Worm (Caenorhabditis elegans): ENCODE measurements around the gene cyp-34A5.
A peak's percentile ranks its signal among the peaks of the same experiment; 100 is the strongest.

The cyp-34A5 gene

ce11 chrV:3980228-3980933 is 22.9 kb upstream of the cyp-34A5 start:
- TF ChIP-seq ztf-4 (tag; optimal IDR thresholded peaks at IDR 0.05) (no peak), nhr-25 (tag; optimal IDR thresholded peaks at IDR 0.05) (peak; percentile 51), nhr-23 (tag; optimal IDR thresholded peaks at IDR 0.05) (peak; percentile 75)

- peak; percentile 3 for TF ChIP-seq tbx-2 (tag; optimal IDR thresholded peaks at IDR 0.05)
- TF ChIP-seq zag-1 (tag; optimal IDR thresholded peaks at IDR 0.05), result no peak
- TF ChIP-seq nhr-11 (tag; optimal IDR thresholded peaks at IDR 0.05), result no peak
- TF ChIP-seq fkh-10 (GFP tag; optimal IDR thresholded peaks at IDR 0.05), result no peak
- TF ChIP-seq nhr-43 (tag; optimal IDR thresholded peaks at IDR 0.05; ENCODE audit: poor library complexity, severe bottlenecking), result peak; percentile 55
- TF ChIP-seq ceh-9 (tag; optimal IDR thresholded peaks at IDR 0.05), result no peak
- peak; percentile 65 for TF ChIP-seq nhr-23 (tag; optimal IDR thresholded peaks at IDR 0.05)
- TF ChIP-seq ceh-28 (tag; optimal IDR thresholded peaks at IDR 0.05), result peak; percentile 43
- TF ChIP-seq elt-1 (tag; optimal IDR thresholded peaks at IDR 0.05), result peak; percentile 21
- no peak for TF ChIP-seq pha-4 (tag; optimal IDR thresholded peaks at IDR 0.05)
- TF ChIP-seq nhr-25 (tag; optimal IDR thresholded peaks at IDR 0.05), result peak; percentile 90
- TF ChIP-seq elt-3 (tag; optimal IDR thresholded peaks at IDR 0.05), result peak; percentile 54 to 94 (median 76)
Observed at ce11 chrV:3979819-3980218, 22.3 kb upstream of the cyp-34A5 start, which contains the start of gene nlp-31. nlp-31 (plus strand) TSS chrV:3980055.

DNA sequence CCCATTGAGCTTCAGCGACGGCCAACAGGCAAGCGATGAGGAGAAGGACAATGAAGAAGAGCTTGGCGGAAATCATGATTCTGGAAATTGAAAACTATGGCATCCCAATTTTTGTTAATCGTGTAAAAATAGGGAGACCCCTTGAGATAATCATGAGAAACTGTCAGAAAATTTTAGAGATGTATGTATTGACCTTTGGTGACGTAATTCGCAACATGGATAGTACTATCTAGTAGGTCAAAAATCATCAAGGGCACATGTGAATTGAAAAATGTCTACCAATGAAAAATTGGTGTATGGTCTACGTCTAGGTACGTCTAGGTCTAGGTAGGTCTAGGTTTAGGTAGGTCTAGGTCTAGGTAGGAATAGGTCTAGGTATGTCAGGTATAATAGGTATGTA is 21.5 kb upstream of the cyp-34A5 start, which contains the start of gene nlp-34:
Gene nlp-34, minus strand, starts transcription at position 82 of the 400 bp plus-strand sequence.
- TF ChIP-seq mml-1 (tag; optimal IDR thresholded peaks at IDR 0.05) (no peak), sea-2 (GFP tag; optimal IDR thresholded peaks at IDR 0.05) (no peak), nhr-25 (tag; optimal IDR thresholded peaks at IDR 0.05) (peak; percentile 54), zag-1 (tag; optimal IDR thresholded peaks at IDR 0.05) (no peak)

ce11 chrV:3976964-3977363 is 19.5 kb upstream of the cyp-34A5 start, which contains the start of gene str-83:
str-83 (plus strand) TSS chrV:3977264.
- TF ChIP-seq ceh-28 (tag; optimal IDR thresholded peaks at IDR 0.05), result no peak
- TF ChIP-seq mml-1 (tag; optimal IDR thresholded peaks at IDR 0.05), result no peak
- TF ChIP-seq nhr-76 (tag; optimal IDR thresholded peaks at IDR 0.05), result no peak
- no peak for TF ChIP-seq nhr-67 (tag; optimal IDR thresholded peaks at IDR 0.05)
- TF ChIP-seq elt-1 (tag; optimal IDR thresholded peaks at IDR 0.05), result no peak
- no peak for TF ChIP-seq ZK546.5 (tag; optimal IDR thresholded peaks at IDR 0.05)
- TF ChIP-seq egl-27 (tag; optimal IDR thresholded peaks at IDR 0.05), result no peak

DNA sequence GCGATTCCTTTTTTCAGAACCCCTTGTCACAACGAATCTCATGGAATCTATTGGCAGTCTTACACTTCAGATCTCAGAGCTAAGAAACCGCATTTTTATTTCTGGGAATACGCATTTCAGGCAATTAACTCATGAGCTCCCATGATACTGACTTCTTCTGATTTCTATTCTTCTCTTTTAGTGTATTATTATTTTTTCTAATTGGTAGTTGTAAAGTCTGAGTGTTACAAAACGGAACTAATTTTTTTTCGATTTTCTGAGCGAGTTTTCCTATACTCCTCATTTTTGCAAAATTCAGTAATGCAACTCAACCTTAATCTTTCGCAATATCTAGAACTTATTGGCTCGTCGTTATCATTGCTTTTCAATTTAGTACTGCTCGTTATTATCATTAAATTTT is 16.9 kb upstream of the cyp-34A5 start, which contains the start of gene str-82:
Gene str-82, plus strand, starts transcription at position 301 of the 400 bp plus-strand sequence.
- TF ChIP-seq nhr-237 (tag; optimal IDR thresholded peaks at IDR 0.05) (no peak), fkh-10 (GFP tag; optimal IDR thresholded peaks at IDR 0.05) (no peak), elt-3 (tag; optimal IDR thresholded peaks at IDR 0.05) (no peak), nhr-12 (tag; optimal IDR thresholded peaks at IDR 0.05) (no peak), nhr-77 (tag; optimal IDR thresholded peaks at IDR 0.05) (no peak), ceh-9 (tag; optimal IDR thresholded peaks at IDR 0.05) (no peak), fkh-2 (tag; optimal IDR thresholded peaks at IDR 0.05) (no peak), ceh-82 (tag; optimal IDR thresholded peaks at IDR 0.05) (no peak), lsy-12 (tag; optimal IDR thresholded peaks at IDR 0.05) (no peak), ZK546.5 (tag; optimal IDR thresholded peaks at IDR 0.05) (no peak), lin-39 (tag; optimal IDR thresholded peaks at IDR 0.05) (no peak), nhr-76 (tag; optimal IDR thresholded peaks at IDR 0.05) (no peak), lin-15B (tag; optimal IDR thresholded peaks at IDR 0.05) (no peak), jun-1 (tag; optimal IDR thresholded peaks at IDR 0.05) (no peak), nhr-67 (tag; optimal IDR thresholded peaks at IDR 0.05) (no peak), nhr-28 (tag; optimal IDR thresholded peaks at IDR 0.05) (no peak), nfya-1 (tag; optimal IDR thresholded peaks at IDR 0.05; ENCODE audit: insufficient read depth) (no peak), ama-1 (optimal IDR thresholded peaks at IDR 0.05) (no peak), elt-1 (tag; optimal IDR thresholded peaks at IDR 0.05) (no peak), aly-2 (tag; optimal IDR thresholded peaks at IDR 0.05) (no peak)

Data from whole organism, L3 larva.